Fruit fly (Drosophila melanogaster): ENCODE data around the gene Pex12.

DNA sequence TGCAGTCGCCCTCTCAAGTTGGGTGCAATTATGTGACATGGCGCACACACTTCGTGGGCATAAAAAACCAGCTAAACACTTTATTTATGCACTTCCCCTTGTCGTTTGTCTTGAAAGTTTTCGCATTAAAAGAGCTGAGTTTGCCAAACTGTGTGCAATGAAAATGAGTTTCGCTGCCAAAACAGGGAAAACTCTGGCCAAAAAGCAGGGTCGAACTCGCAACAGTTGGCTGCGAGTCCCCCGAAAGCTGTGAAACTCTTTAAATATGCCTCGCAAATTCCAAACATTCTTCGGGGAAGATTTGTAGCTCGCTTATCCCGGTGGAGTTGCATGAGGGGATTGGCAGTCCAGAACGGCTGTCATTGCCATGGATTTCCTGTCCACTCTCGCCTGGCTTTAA lies 35.6 kb upstream of the Pex12 start, which contains the start of gene Gr21a:
- TF ChIP-seq CG7963 (GFP tag; IDR thresholded peaks at IDR 0.05; ENCODE audit: partially characterized antibody) (no peak), CG5953 (GFP tag; IDR thresholded peaks at IDR 0.05) (no peak), zfh2 (GFP tag; optimal IDR thresholded peaks at IDR 0.05) (no peak), CG18011 (GFP tag; optimal IDR thresholded peaks at IDR 0.05) (no peak), sc (optimal IDR thresholded peaks at IDR 0.05) (no peak), sc (GFP tag; optimal IDR thresholded peaks at IDR 0.05) (no peak), Sry-δ (GFP tag; optimal IDR thresholded peaks at IDR 0.05) (no peak), zen (tag; optimal IDR thresholded peaks at IDR 0.05) (no peak), shn (GFP tag; optimal IDR thresholded peaks at IDR 0.05) (no peak), CG6689 (GFP tag; IDR thresholded peaks at IDR 0.05) (no peak), CG4730 (GFP tag; IDR thresholded peaks at IDR 0.05) (no peak), CG3407 (GFP tag; optimal IDR thresholded peaks at IDR 0.05) (no peak), zfh1 (GFP tag; IDR thresholded peaks at IDR 0.05) (no peak), Scr (GFP tag; IDR thresholded peaks at IDR 0.05; ENCODE audit: partially characterized antibody) (no peak)
